Worm (Caenorhabditis elegans) whole organism, L3 larva: ENCODE results near the gene T16G12.12.

Source experiments
- R02D3.7 ChIP-seq: fragments of 150-350 bp; optimal IDR thresholded peaks from 2 replicates; lab custom pipeline; 2014; ENCODE audit warnings: missing biosample characterization, missing genetic modification characterization
- ZK546.5 ChIP-seq: sonication (generic microtip); optimal IDR thresholded peaks from 2 replicates; lab custom pipeline; 2017; ENCODE audit warnings: missing biosample characterization, missing genetic modification characterization
- aly-2 ChIP-seq: fragments of 150-350 bp; optimal IDR thresholded peaks from 2 replicates; lab custom pipeline; 2014; ENCODE audit warnings: missing biosample characterization, missing genetic modification characterization
- ama-1 ChIP-seq: fragments of 150-350 bp; optimal IDR thresholded peaks from 2 replicates; lab custom pipeline; 2018
- ceh-16 ChIP-seq: sonication (generic microtip); optimal IDR thresholded peaks from 2 replicates; lab custom pipeline; 2017; ENCODE audit warnings: missing biosample characterization, missing genetic modification characterization
- ceh-82 ChIP-seq: fragments of 150-350 bp; optimal IDR thresholded peaks from 2 replicates; lab custom pipeline; 2014; ENCODE audit warnings: missing biosample characterization, missing genetic modification characterization
- ceh-9 ChIP-seq: sonication (generic microtip); optimal IDR thresholded peaks from 2 replicates; lab custom pipeline; 2018; ENCODE audit warnings: missing biosample characterization, missing genetic modification characterization
- daf-12 ChIP-seq: fragments of 150-350 bp; optimal IDR thresholded peaks from 2 replicates; lab custom pipeline; 2014; ENCODE audit warnings: missing biosample characterization, missing genetic modification reagents, missing genetic modification characterization
- egl-27 ChIP-seq: sonication (generic microtip); optimal IDR thresholded peaks from 4 replicates; lab custom pipeline; 2017; ENCODE audit warnings: missing biosample characterization, missing genetic modification reagents, missing genetic modification characterization
- egl-5 ChIP-seq: fragments of 150-350 bp; optimal IDR thresholded peaks from 2 replicates; lab custom pipeline; 2017; ENCODE audit warnings: missing biosample characterization, missing genetic modification reagents, missing genetic modification characterization, inconsistent platforms
- elt-1 ChIP-seq: fragments of 150-350 bp; optimal IDR thresholded peaks from 2 replicates; lab custom pipeline; 2014; ENCODE audit warnings: missing biosample characterization, missing genetic modification characterization
- elt-3 ChIP-seq, 3 experiments: fragments of 150-350 bp in 1 of 3; sonication (generic microtip) in 2 of 3; optimal IDR thresholded peaks; 2 replicates in 2 of 3; 4 replicates in 1 of 3; lab custom pipeline; 2014 to 2017; ENCODE audit warnings: missing biosample characterization in 3 of 3, missing genetic modification characterization in 3 of 3
- eor-1 ChIP-seq, 2 experiments: fragments of 150-350 bp; optimal IDR thresholded peaks; 2 replicates each; lab custom pipeline; 2014 to 2018; ENCODE audit warnings: missing biosample characterization in 2 of 2, missing genetic modification characterization in 2 of 2
- fkh-10 ChIP-seq: sonication (generic microtip); optimal IDR thresholded peaks from 2 replicates; lab custom pipeline; 2017; ENCODE audit warnings: missing biosample characterization, missing genetic modification reagents, missing genetic modification characterization
- fkh-2 ChIP-seq: fragments of 150-350 bp; optimal IDR thresholded peaks from 2 replicates; lab custom pipeline; 2014; ENCODE audit warnings: missing biosample characterization, missing genetic modification reagents, missing genetic modification characterization
- fos-1 ChIP-seq: fragments of 150-350 bp; optimal IDR thresholded peaks from 2 replicates; lab custom pipeline; 2014; ENCODE audit warnings: missing biosample characterization, missing genetic modification characterization
- hmg-11 ChIP-seq: sonication (generic microtip); optimal IDR thresholded peaks from 2 replicates; lab custom pipeline; 2016; ENCODE audit warnings: missing genetic modification characterization, missing compliant biosample characterization
- jun-1 ChIP-seq: fragments of 150-350 bp; optimal IDR thresholded peaks from 2 replicates; lab custom pipeline; 2014; ENCODE audit warnings: missing biosample characterization, missing genetic modification reagents, missing genetic modification characterization
- lin-15B ChIP-seq: fragments of 150-350 bp; optimal IDR thresholded peaks from 2 replicates; lab custom pipeline; 2014; ENCODE audit warnings: missing biosample characterization, missing genetic modification characterization
- lin-39 ChIP-seq: fragments of 150-350 bp; optimal IDR thresholded peaks from 2 replicates; lab custom pipeline; 2018; ENCODE audit warnings: missing biosample characterization, missing genetic modification reagents, missing genetic modification characterization
- lsy-12 ChIP-seq: sonication (generic microtip); optimal IDR thresholded peaks from 2 replicates; lab custom pipeline; 2016; ENCODE audit warnings: mild to moderate bottlenecking, missing genetic modification characterization, missing compliant biosample characterization
- nfya-1 ChIP-seq: sonication (generic microtip); optimal IDR thresholded peaks from 2 replicates; lab custom pipeline; 2017; ENCODE audit warnings: missing genetic modification characterization, mild to moderate bottlenecking, missing compliant biosample characterization, antibody characterized with exemption, moderate library complexity; ENCODE audit not compliant: insufficient read depth
- nhr-11 ChIP-seq: fragments of 150-350 bp; optimal IDR thresholded peaks from 2 replicates; lab custom pipeline; 2014; ENCODE audit warnings: missing biosample characterization, missing genetic modification characterization
- nhr-23 ChIP-seq: fragments of 150-350 bp; optimal IDR thresholded peaks from 2 replicates; lab custom pipeline; 2014; ENCODE audit warnings: missing biosample characterization, missing genetic modification reagents, missing genetic modification characterization
- nhr-237 ChIP-seq: fragments of 150-350 bp; optimal IDR thresholded peaks from 2 replicates; lab custom pipeline; 2014; ENCODE audit warnings: missing biosample characterization, missing genetic modification characterization
- nhr-25 ChIP-seq: sonication (generic microtip); optimal IDR thresholded peaks from 2 replicates; lab custom pipeline; 2017; ENCODE audit warnings: missing biosample characterization, missing genetic modification characterization
- nhr-28 ChIP-seq: fragments of 150-350 bp; optimal IDR thresholded peaks from 2 replicates; lab custom pipeline; 2014; ENCODE audit warnings: missing biosample characterization, missing genetic modification characterization
- nhr-43 ChIP-seq: sonication (generic microtip); optimal IDR thresholded peaks from 2 replicates; lab custom pipeline; 2016; ENCODE audit warnings: mild to moderate bottlenecking, missing genetic modification characterization, missing compliant biosample characterization; ENCODE audit not compliant: poor library complexity, severe bottlenecking
- nhr-67 ChIP-seq: fragments of 150-350 bp; optimal IDR thresholded peaks from 2 replicates; lab custom pipeline; 2014; ENCODE audit warnings: missing biosample characterization, missing genetic modification characterization
- nhr-76 ChIP-seq: fragments of 150-350 bp; sonication (generic microtip); optimal IDR thresholded peaks from 5 replicates; lab custom pipeline; 2014; ENCODE audit warnings: missing biosample characterization, missing genetic modification characterization
- pqm-1 ChIP-seq: fragments of 150-350 bp; optimal IDR thresholded peaks from 2 replicates; lab custom pipeline; 2017; ENCODE audit warnings: missing biosample characterization, missing genetic modification characterization, inconsistent platforms
- sea-2 ChIP-seq: fragments of 150-350 bp; sonication (generic microtip); optimal IDR thresholded peaks from 4 replicates; lab custom pipeline; 2014; ENCODE audit warnings: missing biosample characterization, missing genetic modification reagents, missing genetic modification characterization
- skn-1 ChIP-seq: fragments of 150-350 bp; optimal IDR thresholded peaks from 2 replicates; lab custom pipeline; 2014; ENCODE audit warnings: missing biosample characterization, missing genetic modification characterization
- snpc-4 ChIP-seq: fragments of 150-350 bp; optimal IDR thresholded peaks from 2 replicates; lab custom pipeline; 2014; ENCODE audit warnings: missing biosample characterization, missing genetic modification characterization
- unc-39 ChIP-seq: sonication (generic microtip); optimal IDR thresholded peaks from 4 replicates; lab custom pipeline; 2017; ENCODE audit warnings: missing biosample characterization, missing genetic modification characterization
- unc-62 ChIP-seq: fragments of 150-350 bp; sonication (generic microtip); optimal IDR thresholded peaks from 4 replicates; lab custom pipeline; 2014; ENCODE audit warnings: missing biosample characterization, missing genetic modification reagents, missing genetic modification characterization
- zag-1 ChIP-seq: fragments of 150-350 bp; optimal IDR thresholded peaks from 2 replicates; lab custom pipeline; 2014; ENCODE audit warnings: missing biosample characterization, missing genetic modification characterization
- ztf-11 ChIP-seq: fragments of 150-350 bp; optimal IDR thresholded peaks from 2 replicates; lab custom pipeline; 2014; ENCODE audit warnings: missing biosample characterization, missing genetic modification characterization
- ztf-4 ChIP-seq: fragments of 150-350 bp; optimal IDR thresholded peaks from 2 replicates; lab custom pipeline; 2014; ENCODE audit warnings: missing biosample characterization, missing genetic modification characterization

T16G12.12 gene

DNA sequence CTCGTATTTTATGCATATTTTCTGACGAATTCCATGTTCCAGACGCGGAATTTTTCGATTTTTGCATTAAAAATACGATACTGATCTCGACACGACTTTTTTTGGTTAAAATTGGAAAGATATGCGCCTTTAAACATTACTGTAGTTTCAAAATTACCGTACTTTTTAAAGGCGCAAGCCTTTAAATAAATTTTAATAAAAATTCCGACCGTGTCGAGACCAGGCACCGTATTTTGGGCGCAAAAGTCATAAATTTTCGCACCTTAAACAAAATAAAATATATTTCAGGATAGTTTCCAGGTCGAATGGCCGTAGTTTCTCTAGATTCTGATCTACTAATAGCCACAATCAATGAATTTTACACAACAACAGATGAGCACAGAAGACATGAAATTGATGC is 15.9 kb downstream of the T16G12.12 start, which contains the start of gene T16G12.6:
Gene T16G12.6, plus strand, starts transcription at position 301 of the 400 bp plus-strand sequence.
- TF ChIP-seq nhr-28 (tag; lab: Kevin White, UChicago) (no peak), ztf-11 (tag; lab: Kevin White, UChicago) (no peak), fkh-2 (tag; lab: Kevin White, UChicago) (no peak), ceh-9 (tag; lab: Kevin White, UChicago) (no peak), ama-1 (lab: Kevin White, UChicago) (no peak), nhr-23 (tag; lab: Kevin White, UChicago) (no peak), skn-1 (tag; lab: Kevin White, UChicago) (no peak), sea-2 (no peak), unc-62 (GFP tag; lab: Kevin White, UChicago) (no peak), lin-15B (tag; lab: Kevin White, UChicago) (no peak), fkh-10 (no peak), ceh-16 (tag; lab: Kevin White, UChicago) (no peak), lin-39 (no peak), egl-5 (no peak), aly-2 (tag; lab: Kevin White, UChicago) (no peak), R02D3.7 (tag; lab: Kevin White, UChicago) (no peak), zag-1 (tag; lab: Kevin White, UChicago) (no peak), daf-12 (no peak), pqm-1 (tag; lab: Kevin White, UChicago) (no peak)

DNA sequence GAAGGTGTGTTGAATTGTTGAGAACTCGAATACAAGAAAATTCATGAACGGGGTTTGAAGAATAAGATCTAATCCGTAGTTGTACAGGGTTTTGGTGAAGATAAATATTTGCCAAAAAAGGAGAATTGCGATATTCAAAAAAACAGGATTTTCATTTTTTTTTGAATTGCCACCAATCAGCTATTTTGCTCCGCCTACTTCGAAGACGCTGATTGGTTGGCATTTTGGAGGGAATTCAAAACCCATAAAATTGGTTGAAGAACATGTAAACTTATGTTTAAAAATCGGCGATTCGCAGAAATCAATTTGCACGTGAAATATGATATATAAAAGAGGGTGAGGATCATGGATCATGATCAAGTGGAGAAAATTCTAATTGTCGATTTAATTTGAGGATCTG is 22.6 kb downstream of the T16G12.12 start:
- TF ChIP-seq ceh-9 (tag; lab: Kevin White, UChicago) (no peak), sea-2 (no peak), nhr-25 (no peak), nfya-1 (tag; lab: Kevin White, UChicago) (peak; percentile 92), nhr-67 (tag; lab: Kevin White, UChicago) (no peak), snpc-4 (tag; lab: Kevin White, UChicago) (no peak), eor-1 (tag; optimal IDR thresholded peaks at IDR 0.05; lab: Kevin White, UChicago) (no peak)
- TF ChIP-seq, all 47 proteins: peak for 1

ce11 chrIII:10078151-10078550 is 24.7 kb downstream of the T16G12.12 start, which contains the start of gene T16G12.9:
Gene T16G12.9 (minus strand): TSS chrIII:10078251.
- TF ChIP-seq aly-2 (tag; lab: Kevin White, UChicago) = no peak
- no peak for TF ChIP-seq elt-1 (tag; lab: Kevin White, UChicago)
- TF ChIP-seq ceh-82 = no peak
- no peak for TF ChIP-seq nhr-237 (tag; lab: Kevin White, UChicago)
- no peak for TF ChIP-seq nhr-23 (tag; lab: Kevin White, UChicago)
- no peak for TF ChIP-seq R02D3.7 (tag; lab: Kevin White, UChicago)
- TF ChIP-seq ztf-11 (tag; lab: Kevin White, UChicago) = no peak
- no peak for TF ChIP-seq unc-39 (tag; lab: Kevin White, UChicago)
- no peak for TF ChIP-seq ZK546.5
- no peak for TF ChIP-seq jun-1

DNA sequence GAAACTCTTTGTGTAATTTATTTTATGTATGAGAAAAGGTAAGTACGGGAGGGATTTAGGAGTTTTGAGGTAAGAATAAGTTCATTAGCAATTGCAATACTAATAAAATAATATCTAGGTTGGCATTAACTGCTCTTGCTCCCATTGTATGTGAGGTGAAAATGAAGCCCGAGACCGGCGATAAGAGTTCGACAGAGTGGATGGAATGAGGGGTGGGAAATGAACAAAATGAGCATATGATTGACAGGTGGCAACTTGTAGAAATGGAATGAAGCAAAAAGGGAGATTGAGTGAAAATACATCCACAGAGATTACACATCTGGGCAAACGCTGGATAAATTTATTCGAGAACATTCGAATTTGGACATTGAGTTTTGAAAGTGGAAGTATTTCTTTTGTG is 25.4 kb downstream of the T16G12.12 start:
- no peak for TF ChIP-seq nhr-28 (tag; lab: Kevin White, UChicago)
- no peak for TF ChIP-seq elt-1 (tag; lab: Kevin White, UChicago)
- TF ChIP-seq ceh-9 (tag; lab: Kevin White, UChicago) = no peak
- TF ChIP-seq nhr-11 (tag; lab: Kevin White, UChicago) = no peak
- no peak for TF ChIP-seq nhr-25
- TF ChIP-seq jun-1 = no peak

DNA sequence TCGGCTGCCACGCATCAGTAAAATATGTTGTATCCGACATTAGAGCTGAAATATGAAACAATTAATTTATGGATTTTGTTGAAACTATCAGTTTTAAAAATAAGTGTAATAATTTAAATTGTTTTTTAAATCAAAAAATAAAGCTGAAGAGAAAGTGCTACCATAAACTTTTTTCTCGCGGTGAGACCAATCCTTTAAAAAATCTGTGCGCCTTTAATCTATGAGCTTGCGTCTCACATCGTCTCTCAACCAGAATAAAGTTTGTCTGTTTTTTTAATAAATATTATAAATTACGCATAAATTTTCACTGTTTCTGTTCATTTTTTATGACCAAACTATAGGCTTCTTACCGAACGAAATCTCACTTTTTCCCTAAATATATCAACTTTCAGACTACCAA is 29.8 kb downstream of the T16G12.12 start, which contains the start of gene T16H12.3:
Gene T16H12.3, minus strand, starts transcription at position 51 of the 400 bp plus-strand sequence.
- TF ChIP-seq ceh-16 (tag; lab: Kevin White, UChicago) (no peak), pqm-1 (tag; lab: Kevin White, UChicago) (no peak), fkh-2 (tag; lab: Kevin White, UChicago) (no peak), egl-27 (no peak), nhr-237 (tag; lab: Kevin White, UChicago) (no peak), nhr-25 (no peak), unc-62 (GFP tag; lab: Kevin White, UChicago) (no peak), elt-3 (tag; optimal IDR thresholded peaks at IDR 0.05; lab: Kevin White, UChicago) (no peak), lin-39 (no peak), zag-1 (tag; lab: Kevin White, UChicago) (no peak), lsy-12 (tag; lab: Kevin White, UChicago) (no peak), nhr-43 (no peak), hmg-11 (tag; lab: Kevin White, UChicago) (no peak), nfya-1 (tag; lab: Kevin White, UChicago) (no peak), eor-1 (tag; optimal IDR thresholded peaks at IDR 0.05; lab: Kevin White, UChicago) (no peak), ZK546.5 (no peak), ztf-4 (tag; lab: Kevin White, UChicago) (no peak), nhr-76 (tag; lab: Kevin White, UChicago) (no peak), fos-1 (tag; lab: Kevin White, UChicago) (no peak), egl-5 (no peak)
